Worm (Caenorhabditis elegans) whole organism, L2 larva: ENCODE measurements around the gene dct-7.
A peak's percentile ranks its signal among the peaks of the same experiment; 100 is the strongest.

Source experiments
- C34F6.9 ChIP-seq: fragments of 150-350 bp; optimal IDR thresholded peaks from 2 replicates; lab custom pipeline; 2014; ENCODE audit warnings: missing biosample characterization, missing genetic modification characterization
- F13H6.1 ChIP-seq: sonication (generic microtip); optimal IDR thresholded peaks from 2 replicates; lab custom pipeline; 2016; ENCODE audit warnings: missing genetic modification characterization, missing compliant biosample characterization
- Y55F3AM.14 ChIP-seq: fragments of 200-800 bp; sonication (Bioruptor generic); optimal IDR thresholded peaks from 2 replicates; lab custom pipeline; 2018; ENCODE audit warnings: mild to moderate bottlenecking, missing genetic modification characterization, missing compliant biosample characterization
- alr-1 ChIP-seq: fragments of 150-350 bp; optimal IDR thresholded peaks from 2 replicates; lab custom pipeline; 2014; ENCODE audit warnings: missing biosample characterization, missing genetic modification characterization
- aly-2 ChIP-seq: fragments of 150-350 bp; optimal IDR thresholded peaks from 2 replicates; lab custom pipeline; 2014; ENCODE audit warnings: missing biosample characterization, missing genetic modification characterization
- ama-1 ChIP-seq: fragments of 150-350 bp; optimal IDR thresholded peaks from 2 replicates; lab custom pipeline; 2018; ENCODE audit warnings: inconsistent platforms
- blmp-1 ChIP-seq: sonication (generic microtip); optimal IDR thresholded peaks from 2 replicates; lab custom pipeline; 2017; ENCODE audit warnings: missing genetic modification characterization, mild to moderate bottlenecking, missing compliant biosample characterization, antibody characterized with exemption, moderate library complexity; ENCODE audit not compliant: insufficient read depth
- ceh-16 ChIP-seq: fragments of 150-350 bp; optimal IDR thresholded peaks from 2 replicates; lab custom pipeline; 2014; ENCODE audit warnings: missing biosample characterization, missing genetic modification characterization
- ceh-82 ChIP-seq: fragments of 150-350 bp; optimal IDR thresholded peaks from 2 replicates; lab custom pipeline; 2014; ENCODE audit warnings: missing biosample characterization, missing genetic modification characterization
- crh-2 ChIP-seq: sonication (generic microtip); optimal IDR thresholded peaks from 2 replicates; lab custom pipeline; 2017; ENCODE audit warnings: missing biosample characterization, missing genetic modification characterization
- dmd-4 ChIP-seq: sonication (generic microtip); optimal IDR thresholded peaks from 2 replicates; lab custom pipeline; 2017; ENCODE audit warnings: missing biosample characterization, missing genetic modification characterization
- egl-27 ChIP-seq: sonication (generic microtip); optimal IDR thresholded peaks from 3 replicates; lab custom pipeline; 2017; ENCODE audit warnings: missing biosample characterization, missing genetic modification reagents, missing genetic modification characterization
- elt-1 ChIP-seq: fragments of 150-350 bp; optimal IDR thresholded peaks from 2 replicates; lab custom pipeline; 2014; ENCODE audit warnings: missing biosample characterization, missing genetic modification characterization
- elt-3 ChIP-seq: sonication (generic microtip); optimal IDR thresholded peaks from 2 replicates; lab custom pipeline; 2017; ENCODE audit warnings: missing biosample characterization, missing genetic modification characterization
- fos-1 ChIP-seq: fragments of 150-350 bp; optimal IDR thresholded peaks from 2 replicates; lab custom pipeline; 2014; ENCODE audit warnings: missing biosample characterization, missing genetic modification characterization
- gmeb-1 ChIP-seq: fragments of 150-350 bp; optimal IDR thresholded peaks from 2 replicates; lab custom pipeline; 2014; ENCODE audit warnings: missing biosample characterization, missing genetic modification characterization
- lin-13 ChIP-seq: fragments of 150-350 bp; optimal IDR thresholded peaks from 2 replicates; lab custom pipeline; 2014; ENCODE audit warnings: missing biosample characterization, missing genetic modification reagents, missing genetic modification characterization
- lin-39 ChIP-seq: fragments of 150-350 bp; optimal IDR thresholded peaks from 2 replicates; lab custom pipeline; 2014; ENCODE audit warnings: missing biosample characterization, missing genetic modification reagents, missing genetic modification characterization
- lsy-2 ChIP-seq, 2 experiments: fragments of 150-350 bp in 1 of 2; sonication (generic microtip) in 1 of 2; optimal IDR thresholded peaks; 2 replicates each; lab custom pipeline; 2014 to 2017; ENCODE audit warnings: missing biosample characterization in 2 of 2, missing genetic modification characterization in 2 of 2
- mab-5 ChIP-seq: fragments of 150-350 bp; optimal IDR thresholded peaks from 2 replicates; lab custom pipeline; 2014; ENCODE audit warnings: missing biosample characterization, missing genetic modification characterization
- nhr-11 ChIP-seq: fragments of 150-350 bp; optimal IDR thresholded peaks from 2 replicates; lab custom pipeline; 2014; ENCODE audit warnings: missing biosample characterization, missing genetic modification characterization
- nhr-129 ChIP-seq: fragments of 150-350 bp; optimal IDR thresholded peaks from 2 replicates; lab custom pipeline; 2014; ENCODE audit warnings: missing biosample characterization, missing genetic modification characterization
- nhr-21 ChIP-seq: fragments of 150-350 bp; optimal IDR thresholded peaks from 2 replicates; lab custom pipeline; 2014; ENCODE audit warnings: missing biosample characterization, missing genetic modification characterization
- nhr-25 ChIP-seq: fragments of 150-350 bp; sonication (generic microtip); optimal IDR thresholded peaks from 3 replicates; lab custom pipeline; 2014; ENCODE audit warnings: missing biosample characterization, missing genetic modification characterization
- nhr-6 ChIP-seq: fragments of 150-350 bp; optimal IDR thresholded peaks from 2 replicates; lab custom pipeline; 2014; ENCODE audit warnings: missing biosample characterization, missing genetic modification characterization
- nhr-77 ChIP-seq: fragments of 150-350 bp; optimal IDR thresholded peaks from 2 replicates; lab custom pipeline; 2014; ENCODE audit warnings: missing biosample characterization, missing genetic modification characterization
- sem-4 ChIP-seq: fragments of 150-350 bp; optimal IDR thresholded peaks from 2 replicates; lab custom pipeline; 2014; ENCODE audit warnings: missing biosample characterization, missing genetic modification reagents, missing genetic modification characterization
- sma-3 ChIP-seq: sonication (generic microtip); optimal IDR thresholded peaks from 2 replicates; lab custom pipeline; 2016; ENCODE audit warnings: missing genetic modification reagents, missing genetic modification characterization, missing compliant biosample characterization
- sma-9 ChIP-seq, 2 experiments: fragments of 150-350 bp in 1 of 2; sonication (generic microtip) in 1 of 2; optimal IDR thresholded peaks; 2 replicates each; lab custom pipeline; 2014 to 2016; ENCODE audit warnings: missing genetic modification characterization in 2 of 2, mild to moderate bottlenecking in 1 of 2, missing biosample characterization in 1 of 2, missing compliant biosample characterization in 1 of 2, missing genetic modification reagents in 1 of 2, moderate library complexity in 1 of 2
- snpc-4 ChIP-seq: fragments of 150-350 bp; optimal IDR thresholded peaks from 2 replicates; lab custom pipeline; 2014; ENCODE audit warnings: missing biosample characterization, missing genetic modification characterization
- unc-55 ChIP-seq: fragments of 150-350 bp; sonication (generic microtip); optimal IDR thresholded peaks from 3 replicates; lab custom pipeline; 2014; ENCODE audit warnings: missing biosample characterization, missing genetic modification reagents, missing genetic modification characterization
- unc-62 ChIP-seq: fragments of 150-350 bp; optimal IDR thresholded peaks from 2 replicates; lab custom pipeline; 2014; ENCODE audit warnings: missing biosample characterization, missing genetic modification reagents, missing genetic modification characterization
- zag-1 ChIP-seq: fragments of 150-350 bp; optimal IDR thresholded peaks from 2 replicates; lab custom pipeline; 2014; ENCODE audit warnings: missing biosample characterization, missing genetic modification characterization
- ztf-1 ChIP-seq: fragments of 200-800 bp; sonication (Bioruptor generic); conservative IDR thresholded peaks from 2 replicates; pipeline ENCODE4 v1.3.6; 2022; ENCODE audit warnings: missing genetic modification characterization, missing compliant biosample characterization
- ztf-4 ChIP-seq: fragments of 150-350 bp; optimal IDR thresholded peaks from 2 replicates; lab custom pipeline; 2014; ENCODE audit warnings: missing biosample characterization, missing genetic modification characterization

dct-7 gene

DNA sequence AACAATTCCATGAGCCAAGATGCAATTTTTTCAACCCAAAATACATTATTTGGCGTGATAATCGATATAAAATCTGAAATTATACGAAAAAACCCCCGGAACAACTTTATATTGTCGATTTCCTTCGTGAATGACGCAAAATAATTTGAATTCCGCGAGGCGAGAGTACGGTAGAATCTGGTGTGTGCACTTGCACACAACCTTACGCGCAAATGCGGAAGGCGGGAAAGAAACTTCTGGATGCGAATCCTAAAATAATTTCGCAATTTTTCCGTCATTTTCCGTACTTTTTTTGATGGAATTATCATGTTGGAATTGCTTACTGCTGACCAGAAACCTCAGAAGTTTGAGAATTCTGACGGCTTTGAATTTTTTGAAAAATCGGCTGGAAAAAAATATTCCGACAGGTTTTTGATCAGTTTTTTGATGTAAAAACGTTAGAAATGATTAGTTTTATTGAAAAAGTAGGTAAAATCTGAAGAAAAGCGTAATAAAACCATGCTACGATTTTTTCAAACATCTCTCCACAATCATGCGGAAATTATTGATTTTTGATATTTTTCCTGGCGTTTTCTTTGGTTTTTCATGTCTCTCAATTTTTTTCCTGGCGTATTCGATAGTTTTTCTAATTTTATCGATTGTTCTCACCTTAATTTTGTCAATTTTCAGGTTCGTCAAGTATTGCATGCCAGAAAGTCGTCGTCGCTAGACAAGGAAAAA lies 17.0 kb upstream of the dct-7 start, which contains the start of gene set-9:
Gene set-9 (plus strand): TSS at position 670 of the 720 bp plus-strand sequence.
- no peak for TF ChIP-seq F13H6.1 (tag; lab: Kevin White, UChicago)
- no peak for TF ChIP-seq dmd-4 (tag; lab: Kevin White, UChicago)
- no peak for TF ChIP-seq ama-1
- TF ChIP-seq blmp-1 (tag; lab: Kevin White, UChicago) = no peak
- TF ChIP-seq Y55F3AM.14 (GFP tag; lab: Kevin White, UChicago) = no peak
- TF ChIP-seq fos-1 (tag; lab: Kevin White, UChicago) = no peak
- TF ChIP-seq elt-3 (tag; lab: Kevin White, UChicago) = no peak
- no peak for TF ChIP-seq zag-1 (tag; lab: Kevin White, UChicago)
- TF ChIP-seq alr-1 (tag; lab: Kevin White, UChicago) = no peak
- TF ChIP-seq elt-1 (tag; lab: Kevin White, UChicago) = no peak
- TF ChIP-seq C34F6.9 (tag; lab: Kevin White, UChicago) = no peak
- TF ChIP-seq egl-27 (tag; lab: Kevin White, UChicago) = no peak
- no peak for TF ChIP-seq unc-62 (GFP tag; lab: Kevin White, UChicago)
- TF ChIP-seq ztf-1 (GFP tag; lab: Robert Waterston, UW) = no peak
- TF ChIP-seq nhr-77 (tag; lab: Kevin White, UChicago) = no peak
- TF ChIP-seq gmeb-1 (tag; lab: Kevin White, UChicago) = no peak
- no peak for TF ChIP-seq lin-13
- no peak for TF ChIP-seq mab-5
- TF ChIP-seq ceh-82 (tag; lab: Kevin White, UChicago) = no peak
- no peak for TF ChIP-seq sem-4 (tag; lab: Kevin White, UChicago)
- TF ChIP-seq, all 48 proteins: peak for 0

DNA sequence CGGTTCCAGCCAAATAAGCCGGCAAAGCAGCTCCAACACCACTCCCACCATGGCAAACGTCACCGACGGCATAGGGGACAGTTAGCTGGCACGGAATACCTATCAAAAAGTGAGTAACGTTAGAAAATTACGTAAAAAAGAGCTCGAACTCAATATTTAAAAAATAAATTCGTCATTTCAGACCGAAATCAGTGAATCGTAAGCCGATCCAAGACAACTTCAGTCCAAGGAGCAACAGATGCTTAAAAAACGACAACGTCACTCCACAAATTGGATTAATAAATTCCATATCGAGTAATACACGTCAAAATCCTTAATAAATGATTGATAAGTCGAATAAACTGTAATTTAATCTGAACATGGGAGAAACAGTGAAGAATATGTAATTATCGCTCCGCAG lies 15.9 kb upstream of the dct-7 start:
- TF ChIP-seq C34F6.9 (tag; lab: Kevin White, UChicago) (no peak), fos-1 (tag; lab: Kevin White, UChicago) (no peak), sem-4 (tag; lab: Kevin White, UChicago) (no peak), nhr-6 (tag; lab: Kevin White, UChicago) (no peak), lsy-2 (tag; optimal IDR thresholded peaks at IDR 0.05; lab: Kevin White, UChicago) (no peak)

- TF ChIP-seq sma-3 (GFP tag; lab: Kevin White, UChicago) = no peak
- TF ChIP-seq dmd-4 (tag; lab: Kevin White, UChicago) = no peak
- no peak for TF ChIP-seq mab-5
- no peak for TF ChIP-seq aly-2 (tag; lab: Kevin White, UChicago)
- TF ChIP-seq crh-2 = no peak
- TF ChIP-seq nhr-77 (tag; lab: Kevin White, UChicago) = no peak
- no peak for TF ChIP-seq ztf-4 (tag; lab: Kevin White, UChicago)
- no peak for TF ChIP-seq snpc-4 (tag; lab: Kevin White, UChicago)
- no peak for TF ChIP-seq unc-55 (GFP tag; lab: Kevin White, UChicago)
- TF ChIP-seq blmp-1 (tag; lab: Kevin White, UChicago) = no peak
- TF ChIP-seq nhr-129 (tag; lab: Kevin White, UChicago) = no peak
- TF ChIP-seq lin-39 (tag; lab: Kevin White, UChicago) = no peak
- TF ChIP-seq ceh-16 (tag; lab: Kevin White, UChicago) = no peak
- TF ChIP-seq elt-1 (tag; lab: Kevin White, UChicago) = no peak
- no peak for TF ChIP-seq C34F6.9 (tag; lab: Kevin White, UChicago)
- no peak for TF ChIP-seq nhr-11 (tag; lab: Kevin White, UChicago)
- TF ChIP-seq zag-1 (tag; lab: Kevin White, UChicago) = no peak
- TF ChIP-seq, all 48 proteins: peak for 0
Measured at ce11 chrIV:4301202-4301601, 10.8 kb upstream of the dct-7 start, which contains the start of gene lgc-22. TSS of gene lgc-22 (plus strand) at chrIV:4301306.

- TF ChIP-seq nhr-21 (peak; percentile 30), nhr-25 (tag; lab: Kevin White, UChicago) (peak; percentile 44), lin-39 (tag; lab: Kevin White, UChicago) (no peak), sma-9 (GFP tag; optimal IDR thresholded peaks at IDR 0.05; lab: Kevin White, UChicago) (no peak), sma-9 (tag; optimal IDR thresholded peaks at IDR 0.05; lab: Kevin White, UChicago) (no peak)
- TF ChIP-seq, all 48 proteins: peak for 2
Measured at ce11 chrIV:4299994-4300393, 9.6 kb upstream of the dct-7 start.
